Worm (Caenorhabditis elegans) whole organism, L4 larva: ENCODE results near the gene T22F7.4.

Experiments used
- F10B5.3 ChIP-seq: sonication (generic microtip); optimal IDR thresholded peaks from 2 replicates; lab custom pipeline; 2016; ENCODE audit warnings: mild to moderate bottlenecking, missing genetic modification characterization, missing compliant biosample characterization
- ceh-20 ChIP-seq: fragments of 200-800 bp; sonication (Bioruptor generic); IDR thresholded peaks from 2 replicates; pipeline ENCODE4 v1.3.6; 2022; ENCODE audit warnings: missing genetic modification reagents, missing genetic modification characterization, missing compliant biosample characterization
- daf-12 ChIP-seq: fragments of 150-350 bp; optimal IDR thresholded peaks from 2 replicates; lab custom pipeline; 2014; ENCODE audit warnings: missing biosample characterization, missing genetic modification reagents, missing genetic modification characterization
- dmd-6 ChIP-seq: fragments of 200-800 bp; sonication (Bioruptor generic); IDR thresholded peaks from 2 replicates; pipeline ENCODE4 v1.3.6; 2022; ENCODE audit warnings: missing genetic modification reagents, missing genetic modification characterization, missing compliant biosample characterization
- lin-1 ChIP-seq: fragments of 200-800 bp; sonication (Bioruptor generic); IDR thresholded peaks from 2 replicates; pipeline ENCODE4 v1.3.6; 2022; ENCODE audit warnings: missing genetic modification reagents, missing genetic modification characterization, missing compliant biosample characterization
- mep-1 ChIP-seq: fragments of 150-350 bp; sonication (generic microtip); optimal IDR thresholded peaks from 3 replicates; lab custom pipeline; 2014; ENCODE audit warnings: missing biosample characterization, missing genetic modification characterization
- pha-4 ChIP-seq, 2 experiments: fragments of 150-350 bp in 1 of 2; fragments of 200-800 bp in 1 of 2; sonication (Bioruptor generic) in 1 of 2; IDR thresholded peaks in 1 of 2; optimal IDR thresholded peaks in 1 of 2; 2 replicates each; pipeline versions ENCODE4 v1.3.6 to Lab custom; 2014 to 2022; ENCODE audit warnings: missing genetic modification characterization in 2 of 2, missing genetic modification reagents in 2 of 2, missing biosample characterization in 1 of 2, missing compliant biosample characterization in 1 of 2
- pqm-1 ChIP-seq: sonication (generic microtip); optimal IDR thresholded peaks from 2 replicates; lab custom pipeline; 2017; ENCODE audit warnings: missing biosample characterization, missing genetic modification characterization
- snpc-1.2 ChIP-seq: fragments of 200-800 bp; sonication (Bioruptor generic); IDR thresholded peaks from 2 replicates; pipeline ENCODE4 v1.3.6; 2022; ENCODE audit warnings: missing genetic modification reagents, missing genetic modification characterization, missing compliant biosample characterization

DNA sequence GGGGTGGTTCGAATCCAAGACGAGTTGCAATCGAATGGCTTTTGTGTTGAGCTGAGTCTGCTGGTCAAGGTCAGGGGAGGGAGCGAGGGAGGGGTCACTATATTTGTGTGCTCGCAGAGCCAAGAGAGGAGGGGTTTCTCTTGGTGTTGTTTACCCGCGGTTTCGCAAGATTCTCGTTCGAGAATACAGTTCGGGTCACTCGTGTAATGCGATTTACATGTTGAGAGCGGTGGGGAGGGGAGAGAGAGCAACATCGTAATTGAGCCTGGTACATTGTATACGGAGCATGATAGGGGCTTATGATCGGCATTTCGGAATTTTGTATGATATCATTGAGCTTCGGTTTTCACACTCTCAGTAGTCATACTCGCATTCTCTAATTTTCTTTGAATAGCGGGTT is 14.6 kb downstream of the T22F7.4 start, which contains the start of gene F30H5.3:
- TF ChIP-seq pha-4 (GFP tag; IDR thresholded peaks at IDR 0.05; lab: Robert Waterston, UW) (no peak), pha-4 (tag; optimal IDR thresholded peaks at IDR 0.05; lab: Kevin White, UChicago) (no peak), snpc-1.2 (GFP tag; lab: Robert Waterston, UW) (no peak), lin-1 (GFP tag; lab: Robert Waterston, UW) (no peak), F10B5.3 (tag; lab: Kevin White, UChicago) (no peak), ceh-20 (GFP tag; lab: Robert Waterston, UW) (no peak), mep-1 (tag; lab: Kevin White, UChicago) (no peak), pqm-1 (tag; lab: Kevin White, UChicago) (no peak), daf-12 (no peak), dmd-6 (GFP tag; lab: Robert Waterston, UW) (no peak)
